Worm (Caenorhabditis elegans) whole organism, young adult: Measurements from ENCODE around the gene C56G2.22.

Source experiments
- B0019.2 ChIP-seq: fragments of 200-800 bp; sonication (Bioruptor generic); conservative IDR thresholded peaks from 2 replicates; pipeline ENCODE4 v1.3.6; 2022; ENCODE audit warnings: missing genetic modification reagents, missing genetic modification characterization, missing compliant biosample characterization
- B0261.1 ChIP-seq: sonication (generic microtip); optimal IDR thresholded peaks from 2 replicates; lab custom pipeline; 2016; ENCODE audit warnings: mild to moderate bottlenecking, missing genetic modification characterization, moderate library complexity, missing compliant biosample characterization
- D2030.7 ChIP-seq: fragments of 200-800 bp; sonication (Bioruptor generic); IDR thresholded peaks from 2 replicates; pipeline ENCODE4 v1.3.6; 2022; ENCODE audit warnings: missing genetic modification reagents, missing genetic modification characterization, missing compliant biosample characterization
- F10E7.11 ChIP-seq: sonication (generic microtip); optimal IDR thresholded peaks from 2 replicates; lab custom pipeline; 2017; ENCODE audit warnings: mild to moderate bottlenecking, missing genetic modification characterization, moderate library complexity, missing compliant biosample characterization
- F22D6.2 ChIP-seq: sonication (generic microtip); optimal IDR thresholded peaks from 2 replicates; lab custom pipeline; 2016; ENCODE audit warnings: mild to moderate bottlenecking, missing genetic modification characterization, missing compliant biosample characterization
- F33H1.4 ChIP-seq: fragments of 200-800 bp; sonication (Bioruptor generic); IDR thresholded peaks from 2 replicates; pipeline ENCODE4 v1.3.6; 2022; ENCODE audit warnings: missing genetic modification reagents, missing genetic modification characterization, missing compliant biosample characterization
- F39B2.1 ChIP-seq: fragments of 200-800 bp; sonication (Bioruptor generic); IDR thresholded peaks from 2 replicates; pipeline ENCODE4 v1.3.6; 2022; ENCODE audit warnings: missing genetic modification reagents, missing genetic modification characterization, missing compliant biosample characterization
- F55B11.4 ChIP-seq: sonication (generic microtip); optimal IDR thresholded peaks from 2 replicates; lab custom pipeline; 2016; ENCODE audit warnings: missing compliant biosample characterization, missing genetic modification characterization, borderline replicate concordance; ENCODE audit not compliant: insufficient read depth
- Y53F4B.3 ChIP-seq: fragments of 200-800 bp; sonication (Bioruptor generic); IDR thresholded peaks from 2 replicates; pipeline ENCODE4 v1.3.6; 2022; ENCODE audit warnings: missing genetic modification reagents, missing genetic modification characterization, missing compliant biosample characterization
- Y53G8AR.9 ChIP-seq: fragments of 200-800 bp; sonication (Bioruptor generic); conservative IDR thresholded peaks from 2 replicates; pipeline ENCODE4 v1.3.6; 2022; ENCODE audit warnings: missing genetic modification reagents, missing genetic modification characterization, missing compliant biosample characterization
- Y56A3A.18 ChIP-seq: fragments of 200-800 bp; sonication (Bioruptor generic); IDR thresholded peaks from 2 replicates; pipeline ENCODE4 v1.3.6; 2022; ENCODE audit warnings: missing genetic modification reagents, missing genetic modification characterization, missing compliant biosample characterization
- Y79H2A.3 ChIP-seq: fragments of 200-800 bp; sonication (Bioruptor generic); conservative IDR thresholded peaks from 2 replicates; pipeline ENCODE4 v1.3.6; 2022; ENCODE audit warnings: missing genetic modification reagents, missing genetic modification characterization, missing compliant biosample characterization
- athp-1 ChIP-seq: sonication (generic microtip); optimal IDR thresholded peaks from 2 replicates; lab custom pipeline; 2017; ENCODE audit warnings: mild to moderate bottlenecking, missing genetic modification characterization, missing compliant biosample characterization
- attf-3 ChIP-seq: fragments of 200-800 bp; sonication (Bioruptor generic); conservative IDR thresholded peaks from 2 replicates; pipeline ENCODE4 v1.3.6; 2022; ENCODE audit warnings: missing genetic modification reagents, missing genetic modification characterization, missing compliant biosample characterization
- bed-2 ChIP-seq: fragments of 200-800 bp; sonication (Bioruptor generic); IDR thresholded peaks from 2 replicates; pipeline ENCODE4 v1.3.6; 2022; ENCODE audit warnings: missing genetic modification reagents, missing genetic modification characterization, missing compliant biosample characterization
- cebp-2 ChIP-seq: fragments of 200-800 bp; sonication (Bioruptor generic); IDR thresholded peaks from 2 replicates; pipeline ENCODE4 v1.3.6; 2022; ENCODE audit warnings: missing genetic modification characterization, missing compliant biosample characterization
- ceh-58 ChIP-seq: fragments of 200-800 bp; sonication (Bioruptor generic); IDR thresholded peaks from 2 replicates; pipeline ENCODE4 v1.3.6; 2022; ENCODE audit warnings: missing genetic modification characterization, missing compliant biosample characterization
- ceh-79 ChIP-seq: sonication (generic microtip); optimal IDR thresholded peaks from 2 replicates; lab custom pipeline; 2017; ENCODE audit warnings: mild to moderate bottlenecking, missing genetic modification characterization, missing compliant biosample characterization
- chd-7 ChIP-seq: sonication (generic microtip); optimal IDR thresholded peaks from 2 replicates; lab custom pipeline; 2016; ENCODE audit warnings: mild to moderate bottlenecking, missing genetic modification characterization, moderate library complexity, missing compliant biosample characterization
- dpl-1 ChIP-seq: fragments of 150-350 bp; optimal IDR thresholded peaks from 2 replicates; lab custom pipeline; 2014; ENCODE audit warnings: missing biosample characterization, missing genetic modification reagents, missing genetic modification characterization
- egl-18 ChIP-seq: fragments of 200-800 bp; sonication (Bioruptor generic); IDR thresholded peaks from 2 replicates; pipeline ENCODE4 v1.3.6; 2022; ENCODE audit warnings: missing genetic modification reagents, missing genetic modification characterization, missing compliant biosample characterization
- egrh-3 ChIP-seq: fragments of 200-800 bp; sonication (Bioruptor generic); IDR thresholded peaks from 2 replicates; pipeline ENCODE4 v1.3.6; 2022; ENCODE audit warnings: missing genetic modification reagents, missing genetic modification characterization, missing compliant biosample characterization
- hlh-12 ChIP-seq: sonication (generic microtip); optimal IDR thresholded peaks from 2 replicates; lab custom pipeline; 2016; ENCODE audit warnings: missing genetic modification characterization, missing compliant biosample characterization
- hlh-26 ChIP-seq: fragments of 200-800 bp; sonication (Bioruptor generic); conservative IDR thresholded peaks from 2 replicates; pipeline ENCODE4 v1.3.6; 2022; ENCODE audit warnings: missing genetic modification reagents, missing genetic modification characterization, missing compliant biosample characterization
- hmg-1.2 ChIP-seq: fragments of 200-800 bp; sonication (Bioruptor generic); IDR thresholded peaks from 2 replicates; pipeline ENCODE4 v1.3.6; 2022; ENCODE audit warnings: missing genetic modification reagents, missing genetic modification characterization, missing compliant biosample characterization
- let-607 ChIP-seq, 2 experiments: fragments of 200-800 bp in 1 of 2; sonication (Bioruptor generic) in 1 of 2; sonication (generic microtip) in 1 of 2; optimal IDR thresholded peaks; 2 replicates each; lab custom pipeline; 2016 to 2018; ENCODE audit warnings: mild to moderate bottlenecking in 2 of 2, missing compliant biosample characterization in 2 of 2, missing genetic modification characterization in 2 of 2, moderate library complexity in 2 of 2, missing genotype in 1 of 2
- lin-26 ChIP-seq: fragments of 200-800 bp; sonication (Bioruptor generic); IDR thresholded peaks from 2 replicates; pipeline ENCODE4 v1.3.6; 2022; ENCODE audit warnings: missing genetic modification reagents, missing genetic modification characterization, missing compliant biosample characterization
- lin-35 ChIP-seq, 3 experiments: fragments of 150-350 bp in 2 of 3; sonication (generic microtip) in 1 of 3; optimal IDR thresholded peaks; 2 replicates each; lab custom pipeline; 2014 to 2018; ENCODE audit warnings: missing biosample characterization in 3 of 3, missing genetic modification characterization in 3 of 3, missing genetic modification reagents in 3 of 3
- lin-54 ChIP-seq: fragments of 200-800 bp; sonication (Bioruptor generic); optimal IDR thresholded peaks from 2 replicates; lab custom pipeline; 2018; ENCODE audit warnings: mild to moderate bottlenecking, missing genetic modification characterization, missing compliant biosample characterization
- lsl-1 ChIP-seq: fragments of 200-800 bp; sonication (Bioruptor generic); optimal IDR thresholded peaks from 2 replicates; lab custom pipeline; 2018; ENCODE audit warnings: mild to moderate bottlenecking, missing genetic modification characterization, moderate library complexity, missing compliant biosample characterization
- lsy-27 ChIP-seq: sonication (generic microtip); optimal IDR thresholded peaks from 2 replicates; lab custom pipeline; 2017; ENCODE audit warnings: missing genetic modification characterization, mild to moderate bottlenecking, missing compliant biosample characterization, antibody characterized with exemption, missing genotype, borderline replicate concordance; ENCODE audit not compliant: insufficient read depth
- madf-10 ChIP-seq: sonication (generic microtip); optimal IDR thresholded peaks from 2 replicates; lab custom pipeline; 2016; ENCODE audit warnings: mild to moderate bottlenecking, missing genetic modification characterization, missing compliant biosample characterization
- madf-8 ChIP-seq: fragments of 200-800 bp; sonication (Bioruptor generic); conservative IDR thresholded peaks from 2 replicates; pipeline ENCODE4 v1.3.6; 2022; ENCODE audit warnings: missing genetic modification reagents, missing genetic modification characterization, missing compliant biosample characterization
- mxl-1 ChIP-seq: sonication (generic microtip); optimal IDR thresholded peaks from 2 replicates; lab custom pipeline; 2016; ENCODE audit warnings: missing genetic modification characterization, missing compliant biosample characterization
- nfya-2 ChIP-seq: fragments of 200-800 bp; sonication (Bioruptor generic); IDR thresholded peaks from 2 replicates; pipeline ENCODE4 v1.3.6; 2022; ENCODE audit warnings: missing genetic modification reagents, missing genetic modification characterization, missing compliant biosample characterization
- nfyb-1 ChIP-seq: fragments of 200-800 bp; sonication (Bioruptor generic); IDR thresholded peaks from 2 replicates; pipeline ENCODE4 v1.3.6; 2022; ENCODE audit warnings: missing genetic modification reagents, missing genetic modification characterization, missing compliant biosample characterization
- nhr-80 ChIP-seq: sonication (generic microtip); optimal IDR thresholded peaks from 2 replicates; lab custom pipeline; 2016; ENCODE audit warnings: missing genetic modification characterization, missing compliant biosample characterization
- pha-4 ChIP-seq: fragments of 150-350 bp; sonication (generic microtip); optimal IDR thresholded peaks from 2 replicates; lab custom pipeline; 2014; ENCODE audit warnings: missing biosample characterization, missing genetic modification reagents, missing genetic modification characterization
- rcor-1 ChIP-seq: fragments of 200-800 bp; sonication (Bioruptor generic); IDR thresholded peaks from 2 replicates; pipeline ENCODE4 v1.3.6; 2022; ENCODE audit warnings: missing genetic modification reagents, missing genetic modification characterization, missing compliant biosample characterization
- rec-8 ChIP-seq, 2 experiments: sonication (generic microtip); optimal IDR thresholded peaks; 2 replicates each; lab custom pipeline; 2016; ENCODE audit warnings: mild to moderate bottlenecking in 2 of 2, missing genetic modification characterization in 2 of 2, missing genetic modification reagents in 2 of 2, missing genotype in 2 of 2, missing biosample characterization in 1 of 2, missing compliant biosample characterization in 1 of 2, moderate library complexity in 1 of 2
- rpc-1 ChIP-seq, 2 experiments: fragments of 150-350 bp in 1 of 2; sonication (generic microtip) in 1 of 2; optimal IDR thresholded peaks; 2 replicates each; lab custom pipeline; 2014 to 2018; ENCODE audit warnings: missing biosample characterization in 1 of 2, missing genetic modification characterization in 1 of 2, missing genetic modification reagents in 1 of 2, missing genotype in 1 of 2
- tlf-1 ChIP-seq: fragments of 200-800 bp; sonication (Bioruptor generic); optimal IDR thresholded peaks from 2 replicates; lab custom pipeline; 2018; ENCODE audit warnings: mild to moderate bottlenecking, missing genetic modification characterization, missing compliant biosample characterization
- zfh-2 ChIP-seq: fragments of 200-800 bp; sonication (Bioruptor generic); conservative IDR thresholded peaks from 2 replicates; pipeline ENCODE4 v1.3.6; 2022; ENCODE audit warnings: missing genetic modification reagents, missing genetic modification characterization, missing compliant biosample characterization
- ztf-22 ChIP-seq: fragments of 200-800 bp; sonication (Bioruptor generic); optimal IDR thresholded peaks from 2 replicates; lab custom pipeline; 2018; ENCODE audit warnings: mild to moderate bottlenecking, missing genetic modification characterization, moderate library complexity, missing compliant biosample characterization
- ztf-3 ChIP-seq: fragments of 200-800 bp; sonication (Bioruptor generic); optimal IDR thresholded peaks from 2 replicates; lab custom pipeline; 2018; ENCODE audit warnings: mild to moderate bottlenecking, missing genetic modification characterization, missing compliant biosample characterization
- ztf-6 ChIP-seq: fragments of 200-800 bp; sonication (Bioruptor generic); IDR thresholded peaks from 2 replicates; pipeline ENCODE4 v1.3.6; 2022; ENCODE audit warnings: missing genetic modification reagents, missing genetic modification characterization, missing compliant biosample characterization

C56G2.22 gene

ce11 chrIII:6301685-6302084, 44.6 kb upstream of the C56G2.22 start:
- TF ChIP-seq nfyb-1 (GFP tag; lab: Robert Waterston, UW): peak; percentile 76

ce11 chrIII:6303114-6303647, 43.1 kb upstream of the C56G2.22 start, which contains the start of gene F47D12.9:
Gene F47D12.9 (minus strand): TSS chrIII:6303380.
- TF ChIP-seq rec-8 (tag; optimal IDR thresholded peaks at IDR 0.05; lab: Kevin White, UChicago) (no peak), F55B11.4 (no peak), ceh-58 (no peak), F10E7.11 (tag; lab: Kevin White, UChicago) (no peak), egl-18 (no peak), nfya-2 (GFP tag; lab: Robert Waterston, UW) (no peak), nhr-80 (tag; lab: Kevin White, UChicago) (peak; percentile 61), rcor-1 (GFP tag; lab: Robert Waterston, UW) (no peak), hlh-26 (GFP tag; lab: Robert Waterston, UW) (no peak), bed-2 (GFP tag; lab: Robert Waterston, UW) (no peak), ztf-22 (no peak), F22D6.2 (peak; percentile 30), egrh-3 (GFP tag; lab: Robert Waterston, UW) (no peak), tlf-1 (GFP tag; lab: Kevin White, UChicago) (peak; percentile 27), mxl-1 (no peak), madf-8 (GFP tag; lab: Robert Waterston, UW) (no peak), hmg-1.2 (GFP tag; lab: Robert Waterston, UW) (peak; percentile 89), ztf-6 (GFP tag; lab: Robert Waterston, UW) (no peak), athp-1 (tag; lab: Kevin White, UChicago) (no peak), madf-10 (tag; lab: Kevin White, UChicago) (no peak), chd-7 (tag; lab: Kevin White, UChicago) (peak; percentile 14), lin-35 (GFP tag; optimal IDR thresholded peaks at IDR 0.05; lab: Kevin White, UChicago) (no peak), hlh-12 (tag; lab: Kevin White, UChicago) (no peak), lsy-27 (tag; lab: Kevin White, UChicago) (no peak), cebp-2 (GFP tag; lab: Robert Waterston, UW) (no peak), D2030.7 (GFP tag; lab: Robert Waterston, UW) (no peak), ceh-79 (tag; lab: Kevin White, UChicago) (no peak), Y53F4B.3 (GFP tag; lab: Robert Waterston, UW) (no peak), dpl-1 (GFP tag; lab: Kevin White, UChicago) (no peak), nfyb-1 (GFP tag; lab: Robert Waterston, UW) (peak; percentile 48; the same call in 1 of the 2 replicates), ztf-3 (GFP tag; lab: Kevin White, UChicago) (no peak), attf-3 (no peak), pha-4 (tag; lab: Kevin White, UChicago) (no peak), lsl-1 (GFP tag; lab: Kevin White, UChicago) (no peak), lin-54 (GFP tag; lab: Kevin White, UChicago) (peak; percentile 16), Y79H2A.3 (GFP tag; lab: Robert Waterston, UW) (no peak), zfh-2 (GFP tag; lab: Robert Waterston, UW) (no peak), B0261.1 (tag; lab: Kevin White, UChicago) (no peak), F33H1.4 (GFP tag; lab: Robert Waterston, UW) (no peak), Y56A3A.18 (GFP tag; lab: Robert Waterston, UW) (no peak), Y53G8AR.9 (no peak), lin-26 (0 out of 2 replicates have a peak, but pooled peaks have one; percentile 38), B0019.2 (no peak), rpc-1 (optimal IDR thresholded peaks at IDR 0.05; lab: Kevin White, UChicago) (no peak), rpc-1 (tag; optimal IDR thresholded peaks at IDR 0.05; lab: Kevin White, UChicago) (no peak), let-607 (tag; optimal IDR thresholded peaks at IDR 0.05; lab: Kevin White, UChicago) (peak in 1 of 2 experiments; percentile 21), F39B2.1 (GFP tag; lab: Robert Waterston, UW) (no peak)
